Worm (Caenorhabditis elegans) whole organism, late embryonic: ENCODE data around the gene ZC155.4.
A peak's percentile ranks its signal among the peaks of the same experiment; 100 is the strongest.

Experiments used
- C38D4.7 ChIP-seq: fragments of 200-800 bp; sonication (Bioruptor generic); optimal IDR thresholded peaks from 2 replicates; lab custom pipeline; 2018; ENCODE audit warnings: mild to moderate bottlenecking, missing genetic modification characterization, moderate library complexity, missing compliant biosample characterization
- F13H6.1 ChIP-seq: sonication (generic microtip); optimal IDR thresholded peaks from 2 replicates; lab custom pipeline; 2016; ENCODE audit warnings: missing genetic modification characterization, missing compliant biosample characterization
- K09A11.1 ChIP-seq: sonication (generic microtip); optimal IDR thresholded peaks from 2 replicates; lab custom pipeline; 2017; ENCODE audit warnings: antibody characterized with exemption, mild to moderate bottlenecking, missing genetic modification characterization, missing compliant biosample characterization; ENCODE audit not compliant: insufficient read depth
- ceh-14 ChIP-seq: sonication (generic microtip); optimal IDR thresholded peaks from 2 replicates; lab custom pipeline; 2016; ENCODE audit warnings: missing genotype, missing genetic modification characterization, missing compliant biosample characterization
- ceh-18 ChIP-seq: sonication (generic microtip); optimal IDR thresholded peaks from 2 replicates; lab custom pipeline; 2016; ENCODE audit warnings: missing genetic modification characterization, missing compliant biosample characterization
- ceh-19 ChIP-seq: fragments of 200-800 bp; sonication (Bioruptor generic); optimal IDR thresholded peaks from 2 replicates; lab custom pipeline; 2018; ENCODE audit warnings: mild to moderate bottlenecking, missing genetic modification characterization, missing compliant biosample characterization
- ceh-2 ChIP-seq: sonication (generic microtip); optimal IDR thresholded peaks from 2 replicates; lab custom pipeline; 2016; ENCODE audit warnings: missing genotype, missing genetic modification characterization, missing compliant biosample characterization
- ceh-24 ChIP-seq: sonication (generic microtip); optimal IDR thresholded peaks from 2 replicates; lab custom pipeline; 2016; ENCODE audit warnings: mild to moderate bottlenecking, missing genetic modification characterization, missing compliant biosample characterization
- ceh-30 ChIP-seq: fragments of 150-350 bp; optimal IDR thresholded peaks from 2 replicates; lab custom pipeline; 2014; ENCODE audit warnings: missing biosample characterization, missing genetic modification characterization
- ceh-31 ChIP-seq: sonication (generic microtip); optimal IDR thresholded peaks from 2 replicates; lab custom pipeline; 2016; ENCODE audit warnings: missing genetic modification characterization, missing compliant biosample characterization
- ceh-34 ChIP-seq: sonication (generic microtip); optimal IDR thresholded peaks from 2 replicates; lab custom pipeline; 2016; ENCODE audit warnings: mild to moderate bottlenecking, missing genetic modification characterization, missing compliant biosample characterization
- ceh-6 ChIP-seq: fragments of 200-800 bp; sonication (Bioruptor generic); optimal IDR thresholded peaks from 2 replicates; lab custom pipeline; 2018; ENCODE audit warnings: mild to moderate bottlenecking, missing genetic modification characterization, missing compliant biosample characterization
- ceh-9 ChIP-seq: sonication (generic microtip); optimal IDR thresholded peaks from 2 replicates; lab custom pipeline; 2016; ENCODE audit warnings: mild to moderate bottlenecking, missing genetic modification characterization, inconsistent platforms, missing compliant biosample characterization
- che-1 ChIP-seq: sonication (generic microtip); optimal IDR thresholded peaks from 2 replicates; lab custom pipeline; 2016; ENCODE audit warnings: mild to moderate bottlenecking, missing genetic modification characterization, missing compliant biosample characterization
- dve-1 ChIP-seq: sonication (generic microtip); optimal IDR thresholded peaks from 2 replicates; lab custom pipeline; 2017; ENCODE audit warnings: antibody characterized with exemption, mild to moderate bottlenecking, missing genetic modification characterization, missing compliant biosample characterization
- elt-2 ChIP-seq: sonication (generic microtip); optimal IDR thresholded peaks from 2 replicates; lab custom pipeline; 2016; ENCODE audit warnings: missing genetic modification reagents, missing genetic modification characterization, missing compliant biosample characterization
- elt-4 ChIP-seq: sonication (generic microtip); optimal IDR thresholded peaks from 2 replicates; lab custom pipeline; 2016; ENCODE audit warnings: missing genetic modification characterization, missing compliant biosample characterization
- ets-4 ChIP-seq: sonication (generic microtip); optimal IDR thresholded peaks from 2 replicates; lab custom pipeline; 2016; ENCODE audit warnings: missing genetic modification characterization, missing compliant biosample characterization
- hlh-13 ChIP-seq: fragments of 200-800 bp; sonication (Bioruptor generic); optimal IDR thresholded peaks from 2 replicates; lab custom pipeline; 2018; ENCODE audit warnings: mild to moderate bottlenecking, missing genetic modification characterization, missing compliant biosample characterization
- hlh-15 ChIP-seq: sonication (generic microtip); optimal IDR thresholded peaks from 2 replicates; lab custom pipeline; 2016; ENCODE audit warnings: missing genetic modification characterization, missing compliant biosample characterization
- hlh-6 ChIP-seq: sonication (generic microtip); optimal IDR thresholded peaks from 2 replicates; lab custom pipeline; 2016; ENCODE audit warnings: missing genotype, missing genetic modification characterization, missing compliant biosample characterization
- hlh-8 ChIP-seq: sonication (generic microtip); optimal IDR thresholded peaks from 2 replicates; lab custom pipeline; 2016; ENCODE audit warnings: missing genotype, missing genetic modification characterization, missing compliant biosample characterization
- lim-6 ChIP-seq: sonication (generic microtip); optimal IDR thresholded peaks from 2 replicates; lab custom pipeline; 2016; ENCODE audit warnings: missing genetic modification characterization, missing compliant biosample characterization
- madf-2 ChIP-seq: sonication (generic microtip); optimal IDR thresholded peaks from 2 replicates; lab custom pipeline; 2017; ENCODE audit warnings: missing genetic modification characterization, missing compliant biosample characterization
- nfya-1 ChIP-seq: sonication (generic microtip); optimal IDR thresholded peaks from 2 replicates; lab custom pipeline; 2017; ENCODE audit warnings: missing genetic modification characterization, mild to moderate bottlenecking, missing compliant biosample characterization, antibody characterized with exemption, moderate library complexity
- nhr-11 ChIP-seq: fragments of 150-350 bp; optimal IDR thresholded peaks from 2 replicates; lab custom pipeline; 2014; ENCODE audit warnings: missing biosample characterization, missing genetic modification characterization
- nhr-232 ChIP-seq: sonication (generic microtip); optimal IDR thresholded peaks from 2 replicates; lab custom pipeline; 2016; ENCODE audit warnings: missing genetic modification characterization, missing compliant biosample characterization
- odd-2 ChIP-seq: sonication (generic microtip); optimal IDR thresholded peaks from 2 replicates; lab custom pipeline; 2017; ENCODE audit warnings: antibody characterized with exemption, mild to moderate bottlenecking, missing genetic modification characterization, missing compliant biosample characterization
- pag-3 ChIP-seq: sonication (generic microtip); optimal IDR thresholded peaks from 2 replicates; lab custom pipeline; 2016; ENCODE audit warnings: missing compliant biosample characterization, missing genetic modification characterization, borderline replicate concordance
- pax-1 ChIP-seq: fragments of 150-350 bp; optimal IDR thresholded peaks from 2 replicates; lab custom pipeline; 2014; ENCODE audit warnings: missing biosample characterization, missing genetic modification characterization
- pha-2 ChIP-seq: sonication (generic microtip); optimal IDR thresholded peaks from 2 replicates; lab custom pipeline; 2017; ENCODE audit warnings: mild to moderate bottlenecking, missing genetic modification characterization, missing compliant biosample characterization
- pha-4 ChIP-seq: fragments of 150-350 bp; optimal IDR thresholded peaks from 2 replicates; lab custom pipeline; 2018; ENCODE audit warnings: missing biosample characterization, missing genetic modification reagents, missing genetic modification characterization
- ref-2 ChIP-seq: sonication (generic microtip); optimal IDR thresholded peaks from 2 replicates; lab custom pipeline; 2016; ENCODE audit warnings: missing genetic modification characterization, missing compliant biosample characterization
- rnt-1 ChIP-seq: sonication (generic microtip); optimal IDR thresholded peaks from 2 replicates; lab custom pipeline; 2016; ENCODE audit warnings: missing genetic modification characterization, missing compliant biosample characterization
- sdc-2 ChIP-seq: sonication (generic microtip); optimal IDR thresholded peaks from 2 replicates; lab custom pipeline; 2016; ENCODE audit warnings: missing genotype, missing genetic modification characterization, missing compliant biosample characterization
- sox-2 ChIP-seq: fragments of 200-800 bp; sonication (Bioruptor generic); IDR thresholded peaks from 2 replicates; pipeline ENCODE4 v1.3.6; 2022; ENCODE audit warnings: missing genetic modification reagents, missing genetic modification characterization, missing compliant biosample characterization
- syd-9 ChIP-seq: sonication (generic microtip); optimal IDR thresholded peaks from 2 replicates; lab custom pipeline; 2016; ENCODE audit warnings: mild to moderate bottlenecking, missing genetic modification characterization, moderate library complexity, missing compliant biosample characterization
- tbx-2 ChIP-seq: sonication (generic microtip); optimal IDR thresholded peaks from 2 replicates; lab custom pipeline; 2016; ENCODE audit warnings: missing genetic modification characterization, missing compliant biosample characterization
- ttx-3 ChIP-seq: sonication (generic microtip); optimal IDR thresholded peaks from 2 replicates; lab custom pipeline; 2016; ENCODE audit warnings: missing genetic modification reagents, missing genetic modification characterization, missing compliant biosample characterization
- unc-3 ChIP-seq, 2 experiments: fragments of 200-800 bp in 1 of 2; sonication (Bioruptor generic) in 1 of 2; sonication (generic microtip) in 1 of 2; conservative IDR thresholded peaks in 1 of 2; optimal IDR thresholded peaks in 1 of 2; 2 replicates each; pipeline versions ENCODE4 v1.3.6 to Lab custom; 2016 to 2022; ENCODE audit warnings: missing compliant biosample characterization in 2 of 2, missing genetic modification characterization in 2 of 2, missing genetic modification reagents in 1 of 2
- unc-42 ChIP-seq: sonication (generic microtip); optimal IDR thresholded peaks from 2 replicates; lab custom pipeline; 2016; ENCODE audit warnings: missing genotype, missing genetic modification characterization, missing compliant biosample characterization
- unc-86 ChIP-seq: sonication (generic microtip); optimal IDR thresholded peaks from 2 replicates; lab custom pipeline; 2016; ENCODE audit warnings: missing genetic modification characterization, missing compliant biosample characterization
- zip-5 ChIP-seq: sonication (generic microtip); optimal IDR thresholded peaks from 2 replicates; lab custom pipeline; 2016; ENCODE audit warnings: missing genetic modification characterization, missing compliant biosample characterization
- ztf-16 ChIP-seq: sonication (generic microtip); optimal IDR thresholded peaks from 2 replicates; lab custom pipeline; 2017; ENCODE audit warnings: missing genetic modification characterization, missing compliant biosample characterization

ZC155.4 gene

ce11 chrIII:5227831-5228467 is 12.7 kb upstream of the ZC155.4 start, which contains the start of the genes C34E10.12, C34E10.10 and atp-2:
Gene C34E10.12, minus strand, starts transcription at chrIII:5227881.
Gene C34E10.10, minus strand, starts transcription at chrIII:5227884.
Gene atp-2, plus strand, starts transcription at chrIII:5228417.
- TF ChIP-seq ceh-2 (tag; lab: Kevin White, UChicago) (peak; percentile 31), rnt-1 (tag; lab: Kevin White, UChicago) (peak; percentile 43), hlh-13 (GFP tag; lab: Kevin White, UChicago) (no peak), ets-4 (tag; lab: Kevin White, UChicago) (peak; percentile 68), unc-42 (peak; percentile 49), zip-5 (no peak), ttx-3 (peak; percentile 33), elt-4 (tag; lab: Kevin White, UChicago) (no peak), unc-3 (GFP tag; conservative IDR thresholded peaks at IDR 0.05; lab: Robert Waterston, UW) (no peak; the same call in 1 of the 2 replicates), unc-3 (tag; optimal IDR thresholded peaks at IDR 0.05; lab: Kevin White, UChicago) (no peak), ceh-34 (peak; percentile 56), unc-86 (tag; lab: Kevin White, UChicago) (peak; percentile 7), che-1 (tag; lab: Kevin White, UChicago) (no peak), hlh-6 (no peak), pag-3 (tag; lab: Kevin White, UChicago) (no peak), elt-2 (tag; lab: Kevin White, UChicago) (peak; percentile 51), K09A11.1 (tag; lab: Kevin White, UChicago) (peak; percentile 10), lim-6 (tag; lab: Kevin White, UChicago) (no peak), odd-2 (tag; lab: Kevin White, UChicago) (no peak), ceh-6 (no peak), ztf-16 (tag; lab: Kevin White, UChicago) (peak; percentile 18), ceh-9 (tag; lab: Kevin White, UChicago) (no peak), sox-2 (no peak), pha-4 (tag; lab: Kevin White, UChicago) (no peak), nfya-1 (tag; lab: Kevin White, UChicago) (peak; percentile 70), pax-1 (peak; percentile 22), ceh-30 (tag; lab: Kevin White, UChicago) (no peak), hlh-8 (no peak), tbx-2 (tag; lab: Kevin White, UChicago) (peak; percentile 62), madf-2 (tag; lab: Kevin White, UChicago) (no peak), nhr-11 (tag; lab: Kevin White, UChicago) (no peak), ceh-18 (tag; lab: Kevin White, UChicago) (peak; percentile 48), F13H6.1 (peak; percentile 13), syd-9 (tag; lab: Kevin White, UChicago) (no peak), nhr-232 (tag; lab: Kevin White, UChicago) (no peak), pha-2 (tag; lab: Kevin White, UChicago) (no peak), hlh-15 (tag; lab: Kevin White, UChicago) (no peak), dve-1 (tag; lab: Kevin White, UChicago) (peak; percentile 74), ceh-19 (GFP tag; lab: Kevin White, UChicago) (no peak), ceh-24 (tag; lab: Kevin White, UChicago) (no peak), ceh-14 (tag; lab: Kevin White, UChicago) (peak; percentile 37), C38D4.7 (GFP tag; lab: Kevin White, UChicago) (no peak), ref-2 (tag; lab: Kevin White, UChicago) (no peak), sdc-2 (no peak), ceh-31 (tag; lab: Kevin White, UChicago) (peak; percentile 78)
